Fruit fly (Drosophila melanogaster): ENCODE measurements around the gene CG34448.

CG34448 gene

dm6 chr2L:2432809-2433493 is 15.2 kb upstream of the CG34448 start:
- TF ChIP-seq CG8478 (optimal IDR thresholded peaks at IDR 0.05) (no peak), CTCF (optimal IDR thresholded peaks at IDR 0.05) (no peak)

dm6 chr2L:2430251-2430650 is 12.5 kb upstream of the CG34448 start:
- TF ChIP-seq CTCF (optimal IDR thresholded peaks at IDR 0.05) (no peak), CG8478 (optimal IDR thresholded peaks at IDR 0.05) (no peak)

dm6 chr2L:2429588-2429987 is 11.8 kb upstream of the CG34448 start:
- TF ChIP-seq CTCF (optimal IDR thresholded peaks at IDR 0.05): no peak
- no peak for TF ChIP-seq CG8478 (optimal IDR thresholded peaks at IDR 0.05)

- TF ChIP-seq CG8478 (optimal IDR thresholded peaks at IDR 0.05): no peak
- TF ChIP-seq CTCF (optimal IDR thresholded peaks at IDR 0.05): no peak
Measured at dm6 chr2L:2428209-2428488, 10.4 kb upstream of the CG34448 start, which contains the start of gene dpp. Gene dpp (plus strand): TSS chr2L:2428372.

dm6 chr2L:2427384-2428208 is 9.8 kb upstream of the CG34448 start:
- TF ChIP-seq CG8478 (optimal IDR thresholded peaks at IDR 0.05) (no peak), CTCF (optimal IDR thresholded peaks at IDR 0.05) (no peak)

- TF ChIP-seq CG8478 (optimal IDR thresholded peaks at IDR 0.05): no peak
- no peak for TF ChIP-seq CTCF (optimal IDR thresholded peaks at IDR 0.05)
Measured at dm6 chr2L:2426444-2427188, 8.9 kb upstream of the CG34448 start.

dm6 chr2L:2425652-2426192 is 8.0 kb upstream of the CG34448 start:
- no peak for TF ChIP-seq CG8478 (optimal IDR thresholded peaks at IDR 0.05)
- TF ChIP-seq CTCF (optimal IDR thresholded peaks at IDR 0.05): no peak

dm6 chr2L:2424497-2424896 is 6.7 kb upstream of the CG34448 start, which contains the start of gene CG44139:
Gene CG44139 (plus strand): TSS chr2L:2424797.
- TF ChIP-seq CTCF (optimal IDR thresholded peaks at IDR 0.05) (no peak), CG8478 (optimal IDR thresholded peaks at IDR 0.05) (no peak)

- TF ChIP-seq CG8478 (optimal IDR thresholded peaks at IDR 0.05) (no peak), CTCF (optimal IDR thresholded peaks at IDR 0.05) (no peak)
Measured at dm6 chr2L:2420490-2420889, 2.7 kb upstream of the CG34448 start, which contains the start of gene CG9886. Gene CG9886 (plus strand): TSS chr2L:2420830.

- TF ChIP-seq CTCF (optimal IDR thresholded peaks at IDR 0.05): no peak
- no peak for TF ChIP-seq CG8478 (optimal IDR thresholded peaks at IDR 0.05)
Measured at dm6 chr2L:2419913-2420312, 2.1 kb upstream of the CG34448 start, which contains the start of gene CG34447. Gene CG34447 (minus strand): TSS chr2L:2420013.

- TF ChIP-seq CTCF (optimal IDR thresholded peaks at IDR 0.05) (no peak), CG8478 (optimal IDR thresholded peaks at IDR 0.05) (no peak)
Measured at dm6 chr2L:2416620-2417019, 1.1 kb downstream of the CG34448 start, which contains the start of gene CG31948. Gene CG31948 (minus strand): TSS chr2L:2416720.

dm6 chr2L:2415109-2415508 is 2.7 kb downstream of the CG34448 start, which contains the start of gene CG18641:
Gene CG18641 (minus strand): TSS chr2L:2415322.
- TF ChIP-seq CTCF (optimal IDR thresholded peaks at IDR 0.05): no peak
- TF ChIP-seq CG8478 (optimal IDR thresholded peaks at IDR 0.05): no peak

- no peak for TF ChIP-seq CG8478 (optimal IDR thresholded peaks at IDR 0.05)
- TF ChIP-seq CTCF (optimal IDR thresholded peaks at IDR 0.05): no peak
Measured at dm6 chr2L:2413093-2413492, 4.7 kb downstream of the CG34448 start.

dm6 chr2L:2404631-2405030 is 13.1 kb downstream of the CG34448 start:
- TF ChIP-seq CTCF (optimal IDR thresholded peaks at IDR 0.05) (no peak), CG8478 (optimal IDR thresholded peaks at IDR 0.05) (no peak)

- TF ChIP-seq CTCF (optimal IDR thresholded peaks at IDR 0.05) (no peak), CG8478 (optimal IDR thresholded peaks at IDR 0.05) (no peak)
Measured at dm6 chr2L:2402194-2402593, 15.6 kb downstream of the CG34448 start.
